Fruit fly (Drosophila melanogaster) whole organism, embryonic: Measurements from ENCODE around the gene Cyp4g15.
A peak's percentile ranks its signal among the peaks of the same experiment; 100 is the strongest.

ENCODE experiments used
- ATbp ChIP-seq: fragments of 200-800 bp; sonication (Bioruptor generic); optimal IDR thresholded peaks from 2 replicates; lab custom pipeline; 2017; ENCODE audit warnings: missing biosample characterization, mild to moderate bottlenecking, missing genetic modification characterization, missing genetic modification reagents
- CG10267 ChIP-seq: fragments of 200-800 bp; sonication (Bioruptor generic); optimal IDR thresholded peaks from 2 replicates; lab custom pipeline; 2018; ENCODE audit warnings: missing biosample characterization, mild to moderate bottlenecking, missing genetic modification characterization, moderate library complexity
- CG10321 ChIP-seq: fragments of 200-800 bp; sonication (Bioruptor generic); IDR thresholded peaks from 2 replicates; pipeline ENCODE4 v1.3.6; 2022; ENCODE audit warnings: missing biosample characterization, missing genetic modification characterization
- CG11695 ChIP-seq: fragments of 200-800 bp; sonication (Bioruptor generic); IDR thresholded peaks from 3 replicates; pipeline ENCODE4 v1.3.6; 2022; ENCODE audit warnings: missing biosample characterization, missing genetic modification characterization
- CG12769 ChIP-seq: fragments of 200-800 bp; sonication (Bioruptor generic); optimal IDR thresholded peaks from 2 replicates; lab custom pipeline; 2019; ENCODE audit warnings: missing biosample characterization, mild to moderate bottlenecking, missing genetic modification characterization, moderate library complexity
- CG13296 ChIP-seq: fragments of 200-800 bp; sonication (Bioruptor generic); optimal IDR thresholded peaks from 3 replicates; lab custom pipeline; 2018; ENCODE audit warnings: missing biosample characterization, mild to moderate bottlenecking, missing genetic modification characterization
- CG15269 ChIP-seq: fragments of 200-800 bp; sonication (Bioruptor generic); optimal IDR thresholded peaks from 2 replicates; lab custom pipeline; 2018; ENCODE audit warnings: missing biosample characterization, mild to moderate bottlenecking, missing genetic modification characterization, moderate library complexity
- CG16779 ChIP-seq: fragments of 200-800 bp; sonication (Bioruptor generic); IDR thresholded peaks from 2 replicates; pipeline ENCODE4 v1.3.6; 2022; ENCODE audit warnings: missing biosample characterization, missing genetic modification characterization
- CG18262 ChIP-seq: fragments of 200-800 bp; optimal IDR thresholded peaks from 3 replicates; lab custom pipeline; 2019; ENCODE audit warnings: missing biosample characterization, mild to moderate bottlenecking, missing genetic modification characterization, moderate library complexity
- CG2678 ChIP-seq: fragments of 200-800 bp; sonication (Bioruptor generic); optimal IDR thresholded peaks from 3 replicates; lab custom pipeline; 2019; ENCODE audit warnings: missing biosample characterization, mild to moderate bottlenecking, missing genetic modification characterization, moderate library complexity
- CG2875 ChIP-seq: fragments of 200-800 bp; sonication (Bioruptor generic); optimal IDR thresholded peaks from 2 replicates; lab custom pipeline; 2017; ENCODE audit warnings: missing biosample characterization, mild to moderate bottlenecking, missing genetic modification characterization, missing genetic modification reagents
- CG30020 ChIP-seq: fragments of 200-800 bp; optimal IDR thresholded peaks from 2 replicates; lab custom pipeline; 2019; ENCODE audit warnings: missing biosample characterization, mild to moderate bottlenecking, missing genetic modification characterization, moderate library complexity
- CG3726 ChIP-seq: fragments of 200-800 bp; sonication (Bioruptor generic); IDR thresholded peaks from 3 replicates; pipeline ENCODE4, ENCODE4 v1.3.6; 2022; ENCODE audit warnings: missing biosample characterization, missing genetic modification characterization
- CG3847 ChIP-seq: fragments of 200-800 bp; sonication (Bioruptor generic); IDR thresholded peaks from 2 replicates; pipeline ENCODE4 v1.3.6; 2022; ENCODE audit warnings: missing biosample characterization, missing genetic modification characterization
- CG42726 ChIP-seq: fragments of 200-800 bp; sonication (Bioruptor generic); IDR thresholded peaks from 2 replicates; pipeline ENCODE4 v1.3.6; 2022; ENCODE audit warnings: missing biosample characterization, missing genetic modification characterization; ENCODE audit not compliant: partially characterized antibody
- CG6813 ChIP-seq: fragments of 200-800 bp; sonication (Bioruptor generic); optimal IDR thresholded peaks from 2 replicates; lab custom pipeline; 2017; ENCODE audit warnings: missing biosample characterization, missing genetic modification characterization, mild to moderate bottlenecking, moderate library complexity, missing genetic modification reagents
- CG7987 ChIP-seq: fragments of 200-800 bp; sonication (Bioruptor generic); optimal IDR thresholded peaks from 2 replicates; lab custom pipeline; 2018; ENCODE audit warnings: missing biosample characterization, mild to moderate bottlenecking, missing genetic modification characterization, moderate library complexity
- CG8290 ChIP-seq, 3 experiments: fragments of 200-800 bp; sonication (Bioruptor generic); optimal IDR thresholded peaks; 2 replicates each; lab custom pipeline; 2016 to 2019; ENCODE audit warnings: missing biosample characterization in 3 of 3, missing genetic modification characterization in 3 of 3, mild to moderate bottlenecking in 2 of 3, moderate library complexity in 1 of 3
- CG8924 ChIP-seq: fragments of 200-800 bp; optimal IDR thresholded peaks from 3 replicates; lab custom pipeline; 2019; ENCODE audit warnings: missing biosample characterization, mild to moderate bottlenecking, missing genetic modification characterization, moderate library complexity
- CG9215 ChIP-seq: fragments of 200-800 bp; sonication (Bioruptor generic); IDR thresholded peaks from 2 replicates; pipeline ENCODE4 v1.3.6; 2022; ENCODE audit warnings: missing biosample characterization, missing genetic modification characterization
- CG9727 ChIP-seq: fragments of 200-800 bp; sonication (Bioruptor generic); optimal IDR thresholded peaks from 3 replicates; lab custom pipeline; 2017; ENCODE audit warnings: missing biosample characterization, mild to moderate bottlenecking, missing genetic modification characterization
- Dfd ChIP-seq, 2 experiments: fragments of >200 bp; optimal IDR thresholded peaks; 2 replicates each; lab custom pipeline; 2017; ENCODE audit warnings: missing biosample characterization in 2 of 2, missing genetic modification characterization in 2 of 2
- Dip3 ChIP-seq: fragments of 200-800 bp; sonication (Bioruptor generic); optimal IDR thresholded peaks from 3 replicates; lab custom pipeline; 2016; ENCODE audit warnings: missing biosample characterization, missing genetic modification characterization
- Eip74EF ChIP-seq, 2 experiments: fragments of 200-800 bp in 1 of 2; fragments of >200 bp in 1 of 2; sonication (Bioruptor generic) in 1 of 2; optimal IDR thresholded peaks; 2 replicates each; lab custom pipeline; 2017 to 2019; ENCODE audit warnings: missing biosample characterization in 2 of 2, missing genetic modification characterization in 2 of 2, mild to moderate bottlenecking in 1 of 2, moderate library complexity in 1 of 2
- Fer1 ChIP-seq: fragments of 200-800 bp; sonication (Bioruptor generic); optimal IDR thresholded peaks from 2 replicates; lab custom pipeline; 2017; ENCODE audit warnings: missing biosample characterization, mild to moderate bottlenecking, missing genetic modification characterization
- HHEX ChIP-seq: fragments of 200-800 bp; sonication (Bioruptor generic); optimal IDR thresholded peaks from 3 replicates; lab custom pipeline; 2017; ENCODE audit warnings: missing biosample characterization, mild to moderate bottlenecking, missing genetic modification characterization, missing genetic modification reagents
- Hmr ChIP-seq: fragments of 200-800 bp; sonication (Bioruptor generic); optimal IDR thresholded peaks from 3 replicates; lab custom pipeline; 2017; ENCODE audit warnings: mild to moderate bottlenecking, missing biosample characterization, missing genetic modification reagents, missing genetic modification characterization
- Hr39 ChIP-seq: fragments of >200 bp; optimal IDR thresholded peaks from 2 replicates; lab custom pipeline; 2017
- MBD-R2 ChIP-seq: fragments of 200-800 bp; sonication (Bioruptor generic); IDR thresholded peaks from 2 replicates; pipeline ENCODE4 v1.3.6; 2022; ENCODE audit warnings: missing biosample characterization, missing genetic modification characterization
- Mad ChIP-seq: fragments of 200-800 bp; sonication (Bioruptor generic); optimal IDR thresholded peaks from 2 replicates; lab custom pipeline; 2016; ENCODE audit warnings: missing biosample characterization, missing genetic modification characterization
- NC2α ChIP-seq: fragments of 200-800 bp; sonication (Bioruptor generic); optimal IDR thresholded peaks from 2 replicates; lab custom pipeline; 2016; ENCODE audit warnings: missing biosample characterization, missing genetic modification characterization
- Neu2 ChIP-seq: fragments of 200-800 bp; sonication (Bioruptor generic); optimal IDR thresholded peaks from 3 replicates; lab custom pipeline; 2016; ENCODE audit warnings: missing biosample characterization, missing genetic modification characterization, borderline replicate concordance
- PHDP ChIP-seq: fragments of 200-800 bp; sonication (Bioruptor generic); optimal IDR thresholded peaks from 3 replicates; lab custom pipeline; 2018; ENCODE audit warnings: missing biosample characterization, mild to moderate bottlenecking, missing genetic modification characterization, moderate library complexity
- Poxn ChIP-seq: fragments of 200-800 bp; sonication (Bioruptor generic); IDR thresholded peaks from 2 replicates; pipeline ENCODE4 v1.3.6; 2022; ENCODE audit warnings: missing biosample characterization, missing genetic modification characterization
- Rfx ChIP-seq: fragments of 200-800 bp; sonication (Bioruptor generic); IDR thresholded peaks from 2 replicates; pipeline ENCODE4 v1.3.6; 2022; ENCODE audit warnings: missing biosample characterization, missing genetic modification characterization
- caup ChIP-seq: fragments of 200-800 bp; sonication (Bioruptor generic); optimal IDR thresholded peaks from 3 replicates; lab custom pipeline; 2017; ENCODE audit warnings: missing biosample characterization, mild to moderate bottlenecking, missing genetic modification characterization, moderate library complexity; ENCODE audit not compliant: severe bottlenecking
- crol ChIP-seq: fragments of 200-800 bp; sonication (Bioruptor generic); IDR thresholded peaks from 2 replicates; pipeline ENCODE4 v1.3.6; 2022; ENCODE audit warnings: missing biosample characterization, missing genetic modification characterization
- cwo ChIP-seq: fragments of 200-800 bp; sonication (Bioruptor generic); optimal IDR thresholded peaks from 3 replicates; lab custom pipeline; 2017; ENCODE audit warnings: missing biosample characterization, missing genetic modification characterization, mild to moderate bottlenecking, moderate library complexity, missing genetic modification reagents
- ems ChIP-seq: fragments of 200-800 bp; sonication (Bioruptor generic); optimal IDR thresholded peaks from 3 replicates; lab custom pipeline; 2016; ENCODE audit warnings: missing biosample characterization, missing genetic modification characterization
- eyg ChIP-seq: fragments of 200-800 bp; sonication (Bioruptor generic); optimal IDR thresholded peaks from 3 replicates; lab custom pipeline; 2016; ENCODE audit warnings: missing biosample characterization, missing genetic modification characterization
- grau ChIP-seq: fragments of 200-800 bp; optimal IDR thresholded peaks from 3 replicates; lab custom pipeline; 2019; ENCODE audit warnings: missing biosample characterization, mild to moderate bottlenecking, missing genetic modification characterization, moderate library complexity
- hb ChIP-seq: fragments of 200-800 bp; sonication (Bioruptor generic); IDR thresholded peaks from 3 replicates; pipeline ENCODE4 v1.3.6; 2022; ENCODE audit warnings: missing biosample characterization, missing genetic modification characterization; ENCODE audit not compliant: partially characterized antibody
- lab ChIP-seq: fragments of 200-800 bp; sonication (Bioruptor generic); optimal IDR thresholded peaks from 3 replicates; lab custom pipeline; 2017; ENCODE audit warnings: missing biosample characterization, missing genetic modification characterization, mild to moderate bottlenecking, moderate library complexity, missing genetic modification reagents
- mirr ChIP-seq: fragments of 200-800 bp; sonication (Bioruptor generic); optimal IDR thresholded peaks from 3 replicates; lab custom pipeline; 2018; ENCODE audit warnings: missing biosample characterization, mild to moderate bottlenecking, missing genetic modification characterization
- shn ChIP-seq: fragments of 200-800 bp; sonication (Bioruptor generic); optimal IDR thresholded peaks from 3 replicates; lab custom pipeline; 2016; ENCODE audit warnings: missing biosample characterization, missing genetic modification characterization
- sna ChIP-seq: fragments of 200-800 bp; sonication (Bioruptor generic); IDR thresholded peaks from 2 replicates; pipeline ENCODE4 v1.3.6; 2022; ENCODE audit warnings: missing biosample characterization, missing genetic modification characterization; ENCODE audit not compliant: partially characterized antibody
- tin ChIP-seq: fragments of 200-800 bp; sonication (Bioruptor generic); optimal IDR thresholded peaks from 3 replicates; lab custom pipeline; 2016; ENCODE audit warnings: missing biosample characterization, missing genetic modification characterization
- wor ChIP-seq: fragments of 200-800 bp; sonication (Bioruptor generic); IDR thresholded peaks from 2 replicates; pipeline ENCODE4 v1.3.6; 2022; ENCODE audit warnings: missing biosample characterization, missing genetic modification characterization
- z ChIP-seq: fragments of 200-800 bp; sonication (Bioruptor generic); IDR thresholded peaks from 3 replicates; pipeline ENCODE4 v1.3.6; 2022; ENCODE audit warnings: missing biosample characterization, missing genetic modification characterization
- zen2 ChIP-seq: fragments of 200-800 bp; sonication (Bioruptor generic); IDR thresholded peaks from 3 replicates; pipeline ENCODE4 v1.3.6; 2022; ENCODE audit warnings: missing biosample characterization, missing genetic modification characterization; ENCODE audit not compliant: partially characterized antibody

The Cyp4g15 gene

DNA sequence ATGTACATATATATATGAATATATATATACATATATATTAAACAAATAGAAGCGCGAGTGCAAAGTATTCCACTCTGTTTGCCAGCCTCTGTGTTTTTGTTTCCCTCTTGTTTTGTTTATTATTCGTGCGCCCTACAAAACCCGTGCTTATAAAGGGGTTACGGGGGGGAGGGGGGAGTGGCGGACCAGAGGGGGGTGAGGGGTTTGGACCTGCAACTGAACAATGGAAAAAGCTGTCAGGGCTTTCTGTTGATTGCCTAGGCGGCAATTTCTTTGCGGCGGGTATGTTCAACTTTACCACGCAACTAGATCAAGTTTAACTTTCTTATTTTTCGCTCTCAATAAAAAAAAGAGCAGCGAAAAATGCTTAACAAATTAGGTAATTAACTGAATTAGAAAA, 37.6 kb upstream of the Cyp4g15 start (continued):
- no peak for TF ChIP-seq zen2 (GFP tag; lab: Robert Waterston, UW)
- no peak for TF ChIP-seq hb (GFP tag; lab: Robert Waterston, UW)
- TF ChIP-seq lab, result peak; percentile 33
- peak; percentile 7 for TF ChIP-seq PHDP (tag; lab: Kevin White, UChicago)
- TF ChIP-seq Hmr, result peak; percentile 23
- no peak for TF ChIP-seq NC2α (GFP tag; lab: Kevin White, UChicago)
- peak; percentile 20 for TF ChIP-seq CG7987 (GFP tag; lab: Kevin White, UChicago)
- TF ChIP-seq CG9215 (GFP tag; lab: Robert Waterston, UW), result no peak
- peak; percentile 3 for TF ChIP-seq caup (GFP tag; lab: Kevin White, UChicago)
- TF ChIP-seq shn (GFP tag; lab: Kevin White, UChicago), result no peak
- TF ChIP-seq CG2875 (GFP tag; lab: Kevin White, UChicago), result no peak
- peak; percentile 26 for TF ChIP-seq Fer1 (GFP tag; lab: Kevin White, UChicago)
- peak; percentile 25 for TF ChIP-seq CG6813
- TF ChIP-seq wor (GFP tag; lab: Robert Waterston, UW), result no peak
- TF ChIP-seq z (GFP tag; lab: Robert Waterston, UW), result no peak
- 0 out of 2 replicates have a peak, but pooled peaks have one; percentile 11 for TF ChIP-seq Rfx (GFP tag; lab: Robert Waterston, UW)
- peak in 1 of 2 experiments; percentile 50 for TF ChIP-seq Eip74EF (GFP tag; optimal IDR thresholded peaks at IDR 0.05; lab: Kevin White, UChicago)
- TF ChIP-seq CG3847 (GFP tag; lab: Robert Waterston, UW), result no peak
- no peak for TF ChIP-seq CG8290 (GFP tag; optimal IDR thresholded peaks at IDR 0.05; lab: Kevin White, UChicago)
- peak in 1 of 2 experiments; percentile 19 for TF ChIP-seq CG8290 (tag; optimal IDR thresholded peaks at IDR 0.05; lab: Kevin White, UChicago)
- peak; percentile 27 for TF ChIP-seq ATbp (GFP tag; lab: Kevin White, UChicago)
- no peak for TF ChIP-seq Hr39 (lab: Kevin White, UChicago)
- no peak for TF ChIP-seq CG18262 (tag; lab: Kevin White, UChicago)
- no peak for TF ChIP-seq grau (tag; lab: Kevin White, UChicago)
- TF ChIP-seq CG13296, result peak; percentile 16
- TF ChIP-seq crol (GFP tag; lab: Robert Waterston, UW), result peak; percentile 93
- peak; percentile 21 for TF ChIP-seq CG2678 (tag; lab: Kevin White, UChicago)
- TF ChIP-seq cwo (GFP tag; lab: Kevin White, UChicago), result peak; percentile 19
- no peak for TF ChIP-seq Dip3
- peak; percentile 14 for TF ChIP-seq CG15269 (tag; lab: Kevin White, UChicago)
- TF ChIP-seq mirr (GFP tag; lab: Kevin White, UChicago), result no peak
- TF ChIP-seq CG12769 (tag; lab: Kevin White, UChicago), result peak; percentile 35
- no peak for TF ChIP-seq Neu2 (GFP tag; lab: Kevin White, UChicago)

DNA sequence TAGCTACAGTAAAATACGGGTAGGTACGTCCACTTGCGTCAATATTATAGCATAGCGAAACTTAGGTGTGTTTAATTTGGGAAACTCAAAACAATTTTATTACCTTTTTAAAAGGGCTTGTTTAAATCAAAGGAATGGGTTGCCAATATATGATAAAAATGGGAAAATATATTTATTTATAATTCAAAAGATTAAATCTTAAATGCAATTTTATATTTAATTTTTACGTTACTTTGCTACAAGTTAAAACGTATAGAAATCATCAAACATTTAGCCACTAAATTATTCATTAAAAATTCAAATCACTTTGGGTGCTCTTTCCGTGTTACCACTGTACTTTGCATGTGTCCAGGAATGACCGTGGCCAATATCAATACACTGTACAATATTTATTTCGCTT, 35.9 kb upstream of the Cyp4g15 start:
- TF ChIP-seq Mad (GFP tag; lab: Kevin White, UChicago), result no peak
- TF ChIP-seq Poxn (GFP tag; lab: Robert Waterston, UW), result no peak
- no peak for TF ChIP-seq HHEX
- TF ChIP-seq CG18262 (tag; lab: Kevin White, UChicago), result peak; percentile 14
- TF ChIP-seq MBD-R2 (GFP tag; lab: Robert Waterston, UW), result no peak
- peak; percentile 32 for TF ChIP-seq CG9727 (GFP tag; lab: Kevin White, UChicago)
- TF ChIP-seq CG10321 (GFP tag; lab: Robert Waterston, UW), result no peak
- TF ChIP-seq CG10267 (tag; lab: Kevin White, UChicago), result no peak
- TF ChIP-seq ems (GFP tag; lab: Kevin White, UChicago), result no peak
- no peak for TF ChIP-seq CG11695 (GFP tag; lab: Robert Waterston, UW)
- no peak for TF ChIP-seq CG16779 (GFP tag; lab: Robert Waterston, UW)
- peak; percentile 68 for TF ChIP-seq CG2678 (tag; lab: Kevin White, UChicago)
- no peak for TF ChIP-seq CG42726 (GFP tag; lab: Robert Waterston, UW)
- TF ChIP-seq tin (GFP tag; lab: Kevin White, UChicago), result no peak
- TF ChIP-seq CG6813, result no peak
- TF ChIP-seq CG3726 (GFP tag; lab: Robert Waterston, UW), result no peak
- peak; percentile 47 for TF ChIP-seq CG8924 (tag; lab: Kevin White, UChicago)
- no peak for TF ChIP-seq Dfd (GFP tag; optimal IDR thresholded peaks at IDR 0.05; lab: Kevin White, UChicago)
- TF ChIP-seq sna (GFP tag; lab: Robert Waterston, UW), result no peak
- TF ChIP-seq eyg (GFP tag; lab: Kevin White, UChicago), result no peak
- no peak for TF ChIP-seq CG30020 (tag; lab: Kevin White, UChicago)
